Fruit fly (Drosophila melanogaster) whole organism, embryonic: ENCODE measurements around the gene CG32599.

Source experiments
- Adf1 ChIP-seq: fragments of 200-800 bp; sonication (Bioruptor generic); IDR thresholded peaks from 2 replicates; pipeline ENCODE4 v1.3.6; 2022; ENCODE audit warnings: missing biosample characterization, missing genetic modification characterization
- CG10431 ChIP-seq: fragments of 200-800 bp; sonication (Bioruptor generic); optimal IDR thresholded peaks from 3 replicates; lab custom pipeline; 2018; ENCODE audit warnings: missing biosample characterization, mild to moderate bottlenecking, missing genetic modification characterization
- CG10979 ChIP-seq: fragments of 200-800 bp; sonication (Bioruptor generic); optimal IDR thresholded peaks from 2 replicates; lab custom pipeline; 2018; ENCODE audit warnings: missing biosample characterization, mild to moderate bottlenecking, missing genetic modification characterization, moderate library complexity
- CG12104 ChIP-seq: fragments of 200-800 bp; sonication (Bioruptor generic); optimal IDR thresholded peaks from 3 replicates; lab custom pipeline; 2016; ENCODE audit warnings: missing biosample characterization, missing genetic modification characterization
- CG12391 ChIP-seq: fragments of 200-800 bp; sonication (Bioruptor generic); optimal IDR thresholded peaks from 3 replicates; lab custom pipeline; 2018; ENCODE audit warnings: missing biosample characterization, mild to moderate bottlenecking, missing genetic modification characterization, moderate library complexity
- CG12744 ChIP-seq: fragments of 200-800 bp; sonication (Bioruptor generic); optimal IDR thresholded peaks from 2 replicates; lab custom pipeline; 2016; ENCODE audit warnings: missing biosample characterization, missing genetic modification characterization
- CG16815 ChIP-seq: fragments of 200-800 bp; sonication (Bioruptor generic); optimal IDR thresholded peaks from 3 replicates; lab custom pipeline; 2017; ENCODE audit warnings: missing biosample characterization, mild to moderate bottlenecking, missing genetic modification characterization
- CG18011 ChIP-seq: fragments of 200-800 bp; sonication (Bioruptor generic); optimal IDR thresholded peaks from 2 replicates; lab custom pipeline; 2017; ENCODE audit warnings: missing biosample characterization, missing genetic modification characterization, mild to moderate bottlenecking, moderate library complexity, missing genotype
- CG2129 ChIP-seq: fragments of 200-800 bp; sonication (Bioruptor generic); IDR thresholded peaks from 2 replicates; pipeline ENCODE4 v1.3.6; 2022; ENCODE audit warnings: missing biosample characterization, missing genetic modification characterization; ENCODE audit not compliant: partially characterized antibody
- CG30020 ChIP-seq: fragments of 200-800 bp; optimal IDR thresholded peaks from 2 replicates; lab custom pipeline; 2019; ENCODE audit warnings: missing biosample characterization, mild to moderate bottlenecking, missing genetic modification characterization, moderate library complexity
- CG30431 ChIP-seq: fragments of 200-800 bp; sonication (Bioruptor generic); optimal IDR thresholded peaks from 2 replicates; lab custom pipeline; 2017; ENCODE audit warnings: missing biosample characterization, missing genetic modification characterization
- CG32767 ChIP-seq: fragments of 200-800 bp; sonication (Bioruptor generic); IDR thresholded peaks from 2 replicates; pipeline ENCODE4 v1.3.6; 2022; ENCODE audit warnings: missing biosample characterization, missing genetic modification characterization
- CG33557 ChIP-seq: fragments of 200-800 bp; sonication (Bioruptor generic); optimal IDR thresholded peaks from 2 replicates; lab custom pipeline; 2019; ENCODE audit warnings: missing biosample characterization, mild to moderate bottlenecking, missing genetic modification characterization, moderate library complexity
- CG4820 ChIP-seq: fragments of 200-800 bp; sonication (Bioruptor generic); optimal IDR thresholded peaks from 3 replicates; lab custom pipeline; 2016; ENCODE audit warnings: missing biosample characterization, missing genetic modification characterization
- CG6683 ChIP-seq: fragments of 200-800 bp; sonication (Bioruptor generic); optimal IDR thresholded peaks from 2 replicates; lab custom pipeline; 2017; ENCODE audit warnings: missing biosample characterization, mild to moderate bottlenecking, missing genetic modification characterization, missing genetic modification reagents
- CG6791 ChIP-seq: fragments of 200-800 bp; sonication (Bioruptor generic); IDR thresholded peaks from 3 replicates; pipeline ENCODE4 v1.3.6; 2022; ENCODE audit warnings: missing biosample characterization, missing genetic modification characterization; ENCODE audit not compliant: partially characterized antibody
- CG6854 ChIP-seq: fragments of 200-800 bp; sonication (Bioruptor generic); optimal IDR thresholded peaks from 3 replicates; lab custom pipeline; 2017; ENCODE audit warnings: missing biosample characterization, mild to moderate bottlenecking, missing genetic modification characterization
- CG7372 ChIP-seq: fragments of 200-800 bp; sonication (Bioruptor generic); IDR thresholded peaks from 2 replicates; pipeline ENCODE4 v1.3.6; 2022; ENCODE audit warnings: missing biosample characterization, missing genetic modification characterization
- CG7745 ChIP-seq: fragments of 200-800 bp; sonication (Bioruptor generic); optimal IDR thresholded peaks from 2 replicates; lab custom pipeline; 2018; ENCODE audit warnings: missing biosample characterization, mild to moderate bottlenecking, missing genetic modification characterization, moderate library complexity
- CG8290 ChIP-seq, 3 experiments: fragments of 200-800 bp; sonication (Bioruptor generic); optimal IDR thresholded peaks; 2 replicates each; lab custom pipeline; 2016 to 2019; ENCODE audit warnings: missing biosample characterization in 3 of 3, missing genetic modification characterization in 3 of 3, mild to moderate bottlenecking in 2 of 3, moderate library complexity in 1 of 3
- CG9727 ChIP-seq: fragments of 200-800 bp; sonication (Bioruptor generic); optimal IDR thresholded peaks from 3 replicates; lab custom pipeline; 2017; ENCODE audit warnings: missing biosample characterization, mild to moderate bottlenecking, missing genetic modification characterization
- Dref ChIP-seq: fragments of 200-800 bp; sonication (Bioruptor generic); IDR thresholded peaks from 2 replicates; pipeline ENCODE4 v1.3.6; 2022; ENCODE audit warnings: missing biosample characterization, missing genetic modification characterization
- H2.0 ChIP-seq: fragments of 200-800 bp; sonication (Bioruptor generic); IDR thresholded peaks from 2 replicates; pipeline ENCODE4 v1.3.6; 2022; ENCODE audit warnings: missing biosample characterization, missing genetic modification characterization
- Hmr ChIP-seq: fragments of 200-800 bp; sonication (Bioruptor generic); optimal IDR thresholded peaks from 3 replicates; lab custom pipeline; 2017; ENCODE audit warnings: mild to moderate bottlenecking, missing biosample characterization, missing genetic modification reagents, missing genetic modification characterization
- Lhr ChIP-seq: fragments of 200-800 bp; sonication (Bioruptor generic); optimal IDR thresholded peaks from 3 replicates; lab custom pipeline; 2017; ENCODE audit warnings: mild to moderate bottlenecking, missing biosample characterization, missing genetic modification reagents, missing genetic modification characterization
- Lpt ChIP-seq: fragments of >200 bp; optimal IDR thresholded peaks from 2 replicates; lab custom pipeline; 2018; ENCODE audit warnings: missing biosample characterization, missing genetic modification characterization
- MBD-R2 ChIP-seq: fragments of 200-800 bp; sonication (Bioruptor generic); IDR thresholded peaks from 2 replicates; pipeline ENCODE4 v1.3.6; 2022; ENCODE audit warnings: missing biosample characterization, missing genetic modification characterization
- MTF-1 ChIP-seq: fragments of 200-800 bp; sonication (Bioruptor generic); optimal IDR thresholded peaks from 2 replicates; lab custom pipeline; 2018; ENCODE audit warnings: missing biosample characterization, mild to moderate bottlenecking, missing genetic modification characterization, borderline replicate concordance
- Nf-YB ChIP-seq: fragments of 200-800 bp; sonication (Bioruptor generic); optimal IDR thresholded peaks from 3 replicates; lab custom pipeline; 2019; ENCODE audit warnings: missing biosample characterization, mild to moderate bottlenecking, missing genetic modification characterization, moderate library complexity
- Sox100B ChIP-seq: fragments of 200-800 bp; sonication (Bioruptor generic); optimal IDR thresholded peaks from 3 replicates; lab custom pipeline; 2018; ENCODE audit warnings: missing biosample characterization, mild to moderate bottlenecking, missing genetic modification characterization
- Tbp ChIP-seq: fragments of >200 bp; optimal IDR thresholded peaks from 2 replicates; lab custom pipeline; 2018; ENCODE audit warnings: missing biosample characterization, missing genetic modification characterization
- Vsx1 ChIP-seq: fragments of 200-800 bp; sonication (Bioruptor generic); optimal IDR thresholded peaks from 2 replicates; lab custom pipeline; 2017; ENCODE audit warnings: missing biosample characterization, mild to moderate bottlenecking, missing genetic modification characterization, missing genetic modification reagents
- Xbp1 ChIP-seq: fragments of 200-800 bp; sonication (Bioruptor generic); optimal IDR thresholded peaks from 3 replicates; lab custom pipeline; 2016; ENCODE audit warnings: missing biosample characterization, mild to moderate bottlenecking, missing genetic modification characterization
- aop ChIP-seq: fragments of 200-800 bp; sonication (Bioruptor generic); IDR thresholded peaks from 2 replicates; pipeline ENCODE4 v1.3.6; 2022; ENCODE audit warnings: missing biosample characterization, missing genetic modification characterization
- bowl ChIP-seq: fragments of 200-800 bp; sonication (Bioruptor generic); IDR thresholded peaks from 2 replicates; pipeline ENCODE4 v1.3.6; 2022; ENCODE audit warnings: missing biosample characterization, missing genetic modification characterization
- br ChIP-seq: fragments of >200 bp; optimal IDR thresholded peaks from 2 replicates; lab custom pipeline; 2017
- btn ChIP-seq: fragments of 200-800 bp; sonication (Bioruptor generic); optimal IDR thresholded peaks from 2 replicates; lab custom pipeline; 2016; ENCODE audit warnings: missing biosample characterization, missing genetic modification characterization
- chif ChIP-seq, 2 experiments: fragments of 200-800 bp; sonication (Bioruptor generic); optimal IDR thresholded peaks; 3 replicates each; lab custom pipeline; 2016; ENCODE audit warnings: missing biosample characterization in 2 of 2, missing genetic modification characterization in 2 of 2
- croc ChIP-seq: fragments of 200-800 bp; sonication (Bioruptor generic); conservative IDR thresholded peaks from 3 replicates; pipeline ENCODE4 v1.3.6; 2022; ENCODE audit warnings: missing biosample characterization, missing genetic modification characterization
- crp ChIP-seq, 2 experiments: fragments of 200-800 bp; sonication (Bioruptor generic); optimal IDR thresholded peaks; 2 replicates in 1 of 2; 3 replicates in 1 of 2; lab custom pipeline; 2017; ENCODE audit warnings: missing biosample characterization in 2 of 2, missing genetic modification characterization in 2 of 2, mild to moderate bottlenecking in 1 of 2, moderate library complexity in 1 of 2
- dm ChIP-seq: fragments of 200-800 bp; sonication (Bioruptor generic); optimal IDR thresholded peaks from 3 replicates; lab custom pipeline; 2016; ENCODE audit warnings: missing biosample characterization, missing genetic modification characterization
- dysf ChIP-seq: fragments of 200-800 bp; sonication (Bioruptor generic); IDR thresholded peaks from 3 replicates; pipeline ENCODE4 v1.3.6; 2022; ENCODE audit warnings: missing biosample characterization, missing genetic modification characterization
- gem ChIP-seq: fragments of 200-800 bp; sonication (Bioruptor generic); optimal IDR thresholded peaks from 2 replicates; lab custom pipeline; 2019; ENCODE audit warnings: missing biosample characterization, mild to moderate bottlenecking, missing genetic modification characterization, moderate library complexity
- rib ChIP-seq: fragments of 200-800 bp; sonication (Bioruptor generic); IDR thresholded peaks from 2 replicates; pipeline ENCODE4 v1.3.6; 2022; ENCODE audit warnings: missing biosample characterization, missing genetic modification characterization
- sens ChIP-seq: fragments of 200-800 bp; sonication (Bioruptor generic); peaks from one replicate; lab custom pipeline; 2016; ENCODE audit warnings: missing biosample characterization, missing genetic modification characterization
- so ChIP-seq: fragments of 200-800 bp; sonication (Bioruptor generic); IDR thresholded peaks from 3 replicates; pipeline ENCODE4 v1.3.6; 2022; ENCODE audit warnings: missing biosample characterization, missing genetic modification characterization
- sob ChIP-seq: fragments of 200-800 bp; sonication (Bioruptor generic); IDR thresholded peaks from 2 replicates; pipeline ENCODE4 v1.3.6; 2022; ENCODE audit warnings: missing biosample characterization, missing genetic modification characterization
- sug ChIP-seq: fragments of 200-800 bp; optimal IDR thresholded peaks from 2 replicates; lab custom pipeline; 2019; ENCODE audit warnings: missing biosample characterization, mild to moderate bottlenecking, missing genetic modification characterization, moderate library complexity
- yki ChIP-seq: fragments of >200 bp; optimal IDR thresholded peaks from 3 replicates; lab custom pipeline; 2018
- zfh2 ChIP-seq: fragments of 200-800 bp; sonication (Bioruptor generic); optimal IDR thresholded peaks from 2 replicates; lab custom pipeline; 2016; ENCODE audit warnings: missing biosample characterization, missing genetic modification characterization

The CG32599 gene

dm6 chrX:14247035-14247786, 3.7 kb downstream of the CG32599 start, which contains the start of gene mud (continued):
- peak; percentile 92 for TF ChIP-seq Dref
- peak; percentile 28 for TF ChIP-seq CG30431
- TF ChIP-seq Lhr, result no peak
- TF ChIP-seq zfh2 (GFP tag; lab: Kevin White, UChicago), result peak; percentile 20
- TF ChIP-seq croc (GFP tag; lab: Robert Waterston, UW), result no peak
- TF ChIP-seq CG12744 (GFP tag; lab: Kevin White, UChicago), result no peak
- TF ChIP-seq Tbp (GFP tag; lab: Kevin White, UChicago), result no peak
- no peak for TF ChIP-seq CG12104 (GFP tag; lab: Kevin White, UChicago)
- TF ChIP-seq CG18011 (GFP tag; lab: Kevin White, UChicago), result no peak
- TF ChIP-seq br (lab: Kevin White, UChicago), result no peak
- peak; percentile 57 for TF ChIP-seq sens (GFP tag; lab: Kevin White, UChicago)
- TF ChIP-seq CG4820, result no peak
- TF ChIP-seq CG12391 (tag; lab: Kevin White, UChicago), result peak; percentile 58
- TF ChIP-seq Lpt, result no peak
- no peak for TF ChIP-seq Hmr (GFP tag; lab: Kevin White, UChicago)
- TF ChIP-seq so (GFP tag; lab: Robert Waterston, UW), result no peak
- no peak for TF ChIP-seq Nf-YB (GFP tag; lab: Kevin White, UChicago)
- TF ChIP-seq sug (tag; lab: Kevin White, UChicago), result no peak
- TF ChIP-seq CG6854 (GFP tag; lab: Kevin White, UChicago), result no peak
- no peak for TF ChIP-seq H2.0 (GFP tag; lab: Robert Waterston, UW)
- TF ChIP-seq bowl (GFP tag; lab: Robert Waterston, UW), result no peak
- TF ChIP-seq CG10979 (tag; lab: Kevin White, UChicago), result peak; percentile 35
- no peak for TF ChIP-seq CG8290 (GFP tag; optimal IDR thresholded peaks at IDR 0.05; lab: Kevin White, UChicago)
- no peak for TF ChIP-seq CG8290 (tag; optimal IDR thresholded peaks at IDR 0.05; lab: Kevin White, UChicago)
- TF ChIP-seq Adf1 (GFP tag; lab: Robert Waterston, UW), result 0 out of 2 replicates have a peak, but pooled peaks have one; percentile 21
- no peak for TF ChIP-seq CG32767 (GFP tag; lab: Robert Waterston, UW)
- TF ChIP-seq gem (tag; lab: Kevin White, UChicago), result no peak
- no peak for TF ChIP-seq aop (GFP tag; lab: Robert Waterston, UW)
- TF ChIP-seq CG2129, result peak; percentile 39; the same call in 1 of the 2 replicates
- TF ChIP-seq CG16815 (GFP tag; lab: Kevin White, UChicago), result peak; percentile 19
- no peak for TF ChIP-seq yki (lab: Kevin White, UChicago)
- peak; percentile 37 for TF ChIP-seq Xbp1 (GFP tag; lab: Kevin White, UChicago)
- peak in 1 of 2 experiments; percentile 56 for TF ChIP-seq crp (GFP tag; optimal IDR thresholded peaks at IDR 0.05; lab: Kevin White, UChicago)
- no peak for TF ChIP-seq chif (GFP tag; optimal IDR thresholded peaks at IDR 0.05; lab: Kevin White, UChicago)
- TF ChIP-seq CG33557 (GFP tag; lab: Kevin White, UChicago), result peak; percentile 23
- peak; percentile 90 for TF ChIP-seq CG30020 (tag; lab: Kevin White, UChicago)
- TF ChIP-seq rib (GFP tag; lab: Robert Waterston, UW), result no peak
- TF ChIP-seq dysf (GFP tag; lab: Robert Waterston, UW), result 0 out of 3 replicates have a peak, but pooled peaks have one; percentile 34
- TF ChIP-seq Vsx1 (GFP tag; lab: Kevin White, UChicago), result no peak
- no peak for TF ChIP-seq CG7745 (tag; lab: Kevin White, UChicago)
- TF ChIP-seq CG10431, result no peak
- no peak for TF ChIP-seq Sox100B (GFP tag; lab: Kevin White, UChicago)
- no peak for TF ChIP-seq MTF-1
- TF ChIP-seq CG9727, result peak; percentile 37
- no peak for TF ChIP-seq btn (GFP tag; lab: Kevin White, UChicago)
- peak; percentile 78 for TF ChIP-seq CG6791 (GFP tag; lab: Robert Waterston, UW)
- TF ChIP-seq sob (GFP tag; lab: Robert Waterston, UW), result peak; percentile 8; the same call in 1 of the 2 replicates
- TF ChIP-seq dm (GFP tag; lab: Kevin White, UChicago), result no peak
- no peak for TF ChIP-seq CG6683 (GFP tag; lab: Kevin White, UChicago)
- no peak for TF ChIP-seq CG7372 (GFP tag; lab: Robert Waterston, UW)
- TF ChIP-seq MBD-R2 (GFP tag; lab: Robert Waterston, UW), result peak; percentile 26
